Fruit fly (Drosophila melanogaster): ENCODE measurements around the gene ArgRS.

DNA sequence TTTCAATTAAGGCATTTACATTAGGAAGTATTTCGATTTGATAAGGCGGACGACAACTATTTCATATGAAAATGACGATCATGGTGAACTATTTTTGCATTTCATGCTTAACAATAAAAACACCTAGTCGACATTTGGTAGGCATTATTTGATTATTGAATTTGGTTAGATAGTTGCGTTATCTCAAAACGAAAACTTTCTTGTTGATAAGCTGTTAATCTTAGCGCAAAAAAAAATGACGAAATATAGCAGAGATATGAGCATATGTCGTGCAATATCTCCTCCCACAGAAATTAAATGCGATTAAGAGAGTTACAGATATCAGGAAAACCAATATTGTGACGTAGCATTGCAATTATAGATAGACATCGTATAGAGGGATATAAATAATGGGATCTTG, 44.8 kb upstream of the ArgRS start:
- TF ChIP-seq TFAM (GFP tag; optimal IDR thresholded peaks at IDR 0.05) (no peak), yki (optimal IDR thresholded peaks at IDR 0.05) (no peak), z (GFP tag; IDR thresholded peaks at IDR 0.05) (no peak), dmrt11E (tag; optimal IDR thresholded peaks at IDR 0.05) (no peak), ase (GFP tag; IDR thresholded peaks at IDR 0.05) (no peak), CG2120 (GFP tag; optimal IDR thresholded peaks at IDR 0.05) (no peak), Asciz (GFP tag; optimal IDR thresholded peaks at IDR 0.05) (no peak)
